Fruit fly (Drosophila melanogaster) S2 (cell line): ENCODE measurements around the gene verm.

ENCODE experiments used
- CG8478 ChIP-seq: fragments of >200 bp; optimal IDR thresholded peaks from 2 replicates; lab custom pipeline; 2018
- CTCF ChIP-seq, 2 experiments: fragments of >200 bp; optimal IDR thresholded peaks; 2 replicates each; lab custom pipeline; 2018

The verm gene

DNA sequence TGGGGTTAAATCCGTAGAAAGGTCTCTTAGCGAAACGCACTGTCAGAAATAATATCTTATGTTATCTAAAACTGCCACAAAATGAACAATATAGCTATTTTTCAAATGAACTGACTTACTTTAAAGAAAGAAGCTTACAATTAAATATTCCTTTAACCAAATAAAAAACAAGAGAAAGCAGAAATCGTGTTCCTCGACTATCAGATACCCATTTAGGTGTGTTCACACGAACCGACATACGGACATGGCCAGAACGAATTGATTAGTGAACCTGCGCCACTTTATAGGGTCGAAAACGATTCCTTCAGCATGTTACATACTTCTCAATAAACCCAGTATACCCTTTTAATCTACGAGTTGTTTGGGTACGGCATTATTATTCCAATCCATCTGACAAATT lies 11.5 kb downstream of the verm start:
- TF ChIP-seq CTCF (optimal IDR thresholded peaks at IDR 0.05; lab: Kevin White, UChicago) = no peak
- no peak for TF ChIP-seq CG8478 (lab: Kevin White, UChicago)

DNA sequence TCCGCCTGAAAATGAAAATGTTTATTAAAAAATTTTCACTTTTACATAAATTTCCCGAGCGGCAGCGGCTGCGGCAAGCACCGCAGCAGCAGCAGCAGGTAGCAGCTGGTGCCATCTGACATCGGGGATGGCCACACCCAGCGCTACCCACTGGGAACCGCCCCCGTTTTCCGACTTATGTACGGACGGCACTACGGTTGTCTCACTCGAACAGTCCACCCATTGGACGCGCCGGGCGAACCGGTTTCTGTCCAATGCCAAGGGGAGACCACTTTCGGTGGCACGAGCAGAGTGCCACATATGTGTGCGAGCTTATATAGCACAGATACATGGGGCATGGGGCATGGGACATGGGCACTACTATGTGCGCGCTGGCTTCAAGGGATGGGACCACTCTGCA lies 12.2 kb downstream of the verm start:
- no peak for TF ChIP-seq CG8478 (lab: Kevin White, UChicago)
- no peak for TF ChIP-seq CTCF (optimal IDR thresholded peaks at IDR 0.05; lab: Kevin White, UChicago)

DNA sequence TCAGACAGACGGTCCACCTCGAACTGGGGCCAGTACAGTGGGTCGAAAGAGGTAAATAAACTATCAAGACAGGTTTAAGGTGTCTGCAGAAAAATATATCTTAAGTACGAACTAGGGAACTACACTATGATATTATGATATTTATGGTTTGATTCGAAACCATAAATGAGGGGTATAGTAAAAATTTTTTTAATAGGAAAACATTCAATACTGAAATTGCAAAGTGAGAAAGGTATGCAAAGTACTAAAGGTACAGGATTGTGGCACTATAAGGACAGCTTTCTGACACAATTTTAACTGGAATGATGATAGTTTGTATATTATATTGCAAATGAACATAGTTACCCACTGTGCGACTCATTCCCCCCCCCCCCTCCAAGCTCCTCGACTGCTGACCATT lies 19.0 kb downstream of the verm start:
- TF ChIP-seq CTCF (optimal IDR thresholded peaks at IDR 0.05; lab: Kevin White, UChicago) = no peak
- TF ChIP-seq CG8478 (lab: Kevin White, UChicago) = no peak

DNA sequence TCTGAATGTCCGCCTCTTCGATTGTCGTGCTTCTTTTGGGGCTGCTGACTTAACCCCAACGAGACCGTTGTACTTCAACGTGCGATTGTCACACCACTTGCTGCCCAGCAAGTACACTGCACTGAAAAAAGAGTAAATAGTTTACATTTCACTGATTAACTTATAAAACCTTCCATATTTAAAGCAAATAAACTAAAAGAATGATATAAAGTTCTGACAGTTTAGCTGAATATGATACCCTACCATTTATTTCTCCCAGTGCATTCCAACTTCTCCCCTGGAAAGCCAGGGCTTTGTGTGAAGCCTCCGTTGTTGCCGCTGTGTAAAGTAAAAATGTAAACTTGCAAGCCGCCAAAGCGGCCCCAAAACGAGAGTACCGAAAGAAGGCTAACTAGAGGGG lies 20.7 kb downstream of the verm start:
- TF ChIP-seq CG8478 (lab: Kevin White, UChicago) = no peak
- no peak for TF ChIP-seq CTCF (optimal IDR thresholded peaks at IDR 0.05; lab: Kevin White, UChicago)

DNA sequence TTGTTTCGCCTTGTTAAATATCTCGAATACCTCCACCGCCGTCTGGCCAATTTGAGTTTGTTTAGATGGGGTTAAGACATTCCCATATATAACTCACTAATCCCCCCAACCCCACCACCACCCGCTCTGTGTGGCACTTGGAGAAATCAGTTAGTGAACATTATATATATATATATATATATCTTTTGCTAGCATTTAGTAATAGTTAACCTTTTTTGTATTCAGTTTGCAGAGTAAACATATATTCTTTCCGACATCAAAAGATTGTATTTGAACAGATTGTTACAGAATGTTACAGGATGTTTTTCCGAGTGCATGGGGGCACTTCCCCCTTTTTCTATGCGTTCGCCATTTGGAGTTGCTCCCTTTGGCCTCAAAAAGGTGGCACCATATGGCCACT lies 24.6 kb downstream of the verm start:
- TF ChIP-seq CTCF (optimal IDR thresholded peaks at IDR 0.05; lab: Kevin White, UChicago) (no peak), CG8478 (lab: Kevin White, UChicago) (no peak)

DNA sequence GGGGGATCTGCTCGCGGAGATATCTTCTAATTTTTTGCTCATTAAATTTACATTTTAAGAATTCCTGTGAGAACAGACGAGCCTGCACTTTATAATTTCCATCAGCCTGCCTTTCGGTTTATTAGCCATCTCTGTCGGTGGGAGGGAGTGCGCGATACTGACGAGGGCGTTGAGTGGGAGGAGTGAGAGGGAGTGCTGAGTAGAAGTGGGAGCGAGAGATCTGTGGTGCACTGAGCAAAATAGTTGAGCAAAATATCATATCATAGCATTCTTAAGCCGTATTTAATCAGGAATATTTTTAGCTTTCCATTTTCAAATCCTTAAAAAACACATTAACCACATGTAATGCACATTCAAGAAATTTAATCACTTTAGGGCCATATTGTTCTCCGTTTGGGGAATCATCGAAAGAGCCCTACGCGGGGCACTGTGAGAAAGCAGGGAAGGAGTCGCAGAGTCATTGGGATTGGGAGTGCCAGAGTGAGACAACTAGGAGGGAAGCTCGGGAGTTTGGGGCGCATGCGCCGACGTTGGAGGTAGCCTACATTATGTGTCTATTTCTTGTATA lies 29.9 kb downstream of the verm start:
- TF ChIP-seq CTCF (optimal IDR thresholded peaks at IDR 0.05; lab: Kevin White, UChicago) = no peak
- TF ChIP-seq CG8478 (lab: Kevin White, UChicago) = no peak

DNA sequence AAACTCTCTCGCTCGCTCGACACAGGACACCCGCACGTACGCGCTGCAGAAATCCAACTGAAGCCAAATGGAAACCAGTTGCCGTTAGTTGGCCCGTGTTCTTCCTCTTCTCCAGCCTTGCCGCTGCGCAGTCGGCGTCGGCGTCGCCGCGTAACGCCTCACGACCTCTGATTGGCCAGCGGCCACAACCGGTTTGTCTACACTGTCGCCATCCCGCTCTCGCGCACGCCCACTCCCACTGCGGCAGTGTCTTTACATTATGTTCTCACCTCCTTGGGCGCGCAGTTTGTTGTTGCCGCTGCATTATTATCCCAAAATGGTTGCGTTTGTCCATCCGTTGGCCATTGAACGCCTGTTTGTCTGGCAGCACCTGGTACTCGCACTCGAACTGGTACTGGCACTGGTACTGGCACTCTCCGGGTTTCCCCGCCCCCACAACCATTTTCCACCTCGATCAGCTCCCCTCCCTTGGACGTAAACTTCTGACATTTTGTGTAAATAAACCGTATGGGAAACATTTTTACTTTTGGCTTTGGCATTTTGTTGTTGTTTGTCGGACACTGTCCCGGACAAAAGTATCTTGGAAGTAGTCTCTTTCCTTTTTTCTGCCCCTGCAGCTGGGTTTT lies 31.3 kb downstream of the verm start, which contains the start of gene tey:
Gene tey (minus strand): TSS at position 500 of the 626 bp plus-strand sequence.
- TF ChIP-seq CG8478 (lab: Kevin White, UChicago) (no peak), CTCF (optimal IDR thresholded peaks at IDR 0.05; lab: Kevin White, UChicago) (no peak)

DNA sequence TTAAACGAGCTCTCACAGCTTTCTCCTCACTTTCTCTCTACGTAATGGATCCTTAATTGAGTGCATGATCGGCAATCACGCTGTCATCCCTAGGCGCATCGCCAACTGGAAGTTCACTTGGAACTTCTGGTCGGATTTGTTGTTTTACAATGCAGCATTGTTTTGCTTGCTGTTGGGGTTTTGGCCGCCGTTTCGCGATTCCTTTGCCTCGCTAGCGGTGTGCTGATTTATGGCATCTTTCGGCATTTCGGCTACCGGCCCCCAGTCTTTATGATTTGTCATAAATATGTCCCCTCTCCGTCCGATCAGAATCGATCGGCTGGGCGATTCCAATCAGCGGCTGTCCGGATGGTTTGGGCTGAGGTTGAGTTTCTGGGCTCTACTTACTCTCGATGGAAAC lies 32.2 kb downstream of the verm start:
- TF ChIP-seq CTCF (optimal IDR thresholded peaks at IDR 0.05; lab: Kevin White, UChicago) (no peak), CG8478 (lab: Kevin White, UChicago) (no peak)

DNA sequence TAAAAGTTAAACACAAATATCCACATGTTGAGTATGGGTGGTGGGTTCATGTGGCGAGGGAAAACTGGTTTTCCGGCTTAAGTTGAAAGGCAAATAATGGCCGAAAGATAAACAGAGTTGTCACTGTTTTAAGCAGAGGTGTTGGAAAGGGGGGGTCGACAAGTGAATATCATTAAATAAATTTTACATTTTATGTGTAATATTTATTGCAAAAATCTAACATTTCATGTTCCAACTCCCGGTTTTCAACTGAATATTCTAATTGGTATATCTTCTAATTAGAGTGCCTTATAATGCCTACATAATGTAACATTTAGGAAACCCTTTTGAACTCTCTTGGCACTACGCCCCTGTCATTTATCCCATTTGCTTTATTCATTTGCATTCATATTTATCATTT lies 39.1 kb downstream of the verm start:
- TF ChIP-seq CTCF (optimal IDR thresholded peaks at IDR 0.05; lab: Kevin White, UChicago) (no peak), CG8478 (lab: Kevin White, UChicago) (no peak)

DNA sequence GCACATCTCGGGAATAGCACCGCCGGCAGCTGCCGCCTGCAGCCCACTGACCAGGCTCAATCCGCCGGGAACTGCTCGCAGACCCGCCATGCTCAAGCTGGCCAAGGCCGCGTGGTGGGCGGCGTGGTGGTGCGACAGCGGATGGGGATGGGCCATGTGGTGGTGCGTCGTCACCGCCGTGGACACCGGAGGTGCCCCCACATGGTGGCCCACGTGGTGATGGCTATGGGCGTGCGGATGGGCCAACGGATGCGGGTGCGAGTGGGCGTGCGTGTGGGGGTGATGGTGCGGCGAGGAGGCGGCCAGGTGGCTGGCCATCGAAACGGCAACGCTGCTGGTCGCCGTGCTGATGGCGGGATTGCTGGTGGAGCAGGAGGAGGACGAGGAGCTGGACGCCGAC lies 41.6 kb downstream of the verm start:
- TF ChIP-seq CTCF (optimal IDR thresholded peaks at IDR 0.05; lab: Kevin White, UChicago) (no peak), CG8478 (lab: Kevin White, UChicago) (no peak)

DNA sequence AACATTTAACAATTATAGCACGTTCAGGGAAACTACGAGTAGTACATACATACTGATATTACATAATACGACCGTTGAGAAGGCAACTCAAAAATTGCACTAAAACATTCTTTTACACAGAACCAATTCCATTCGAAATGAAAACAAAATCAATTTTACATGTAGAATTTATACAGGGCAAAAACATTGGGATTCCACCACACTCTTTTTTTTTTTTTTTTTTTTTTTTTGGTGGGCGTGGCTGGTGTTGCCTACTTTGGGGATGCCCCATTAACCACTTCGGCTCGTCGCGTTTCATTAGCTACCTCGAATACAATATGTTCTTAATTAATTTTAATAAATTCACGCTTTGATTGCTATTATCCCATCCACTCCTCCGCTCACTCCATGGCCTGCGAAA lies 44.5 kb downstream of the verm start:
- TF ChIP-seq CG8478 (lab: Kevin White, UChicago) (no peak), CTCF (optimal IDR thresholded peaks at IDR 0.05; lab: Kevin White, UChicago) (peak in 1 of 2 experiments; percentile 52)

DNA sequence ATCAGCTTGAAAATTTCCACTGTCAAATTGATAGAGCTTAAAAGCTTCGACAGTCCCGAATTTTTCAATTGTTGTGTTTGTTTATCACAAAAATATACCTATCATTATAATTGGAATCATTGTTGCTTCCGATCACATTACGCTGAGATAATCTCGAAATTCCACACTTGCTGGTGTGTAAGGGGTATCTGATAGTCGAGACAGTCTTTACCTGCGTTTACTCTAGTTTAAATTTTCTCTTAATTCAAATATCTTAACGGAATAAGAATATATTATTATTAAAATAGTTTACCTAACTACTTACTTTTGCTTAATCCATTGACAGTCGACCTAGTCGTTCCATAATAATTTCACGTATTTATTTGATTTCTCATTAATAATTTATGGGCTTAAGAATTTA lies 44.9 kb downstream of the verm start:
- TF ChIP-seq CTCF (optimal IDR thresholded peaks at IDR 0.05; lab: Kevin White, UChicago) (no peak), CG8478 (lab: Kevin White, UChicago) (no peak)

DNA sequence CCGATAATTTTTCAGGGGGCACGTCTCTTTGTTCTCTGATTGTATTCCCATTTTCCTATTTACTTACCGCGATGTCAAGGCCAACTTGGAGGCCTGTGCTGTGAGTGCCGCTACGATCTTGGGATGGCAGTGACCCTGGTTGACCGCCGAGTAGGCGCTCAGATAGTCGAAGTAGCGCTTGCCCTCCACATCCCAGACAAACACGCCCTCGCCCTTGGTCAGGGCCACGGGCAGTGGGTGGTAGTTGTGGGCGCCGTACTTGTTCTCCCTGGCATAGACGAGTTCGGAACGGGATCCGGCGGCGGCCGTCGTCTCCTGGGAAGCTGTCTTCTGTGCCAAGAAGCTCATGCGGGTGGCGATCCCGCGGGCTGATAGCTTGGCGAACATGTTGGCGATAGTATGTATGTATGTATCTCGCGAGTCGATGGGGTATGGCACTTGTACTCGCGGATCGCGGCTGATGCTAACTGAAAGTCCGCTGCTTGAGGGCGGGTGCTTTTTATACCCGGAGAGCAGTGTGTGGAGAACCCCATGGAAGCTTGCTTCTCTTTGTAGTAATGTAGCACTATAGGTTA lies 45.6 kb downstream of the verm start, which contains the start of gene Oat:
Gene Oat (minus strand): TSS at position 478 of the 575 bp plus-strand sequence.
- TF ChIP-seq CTCF (optimal IDR thresholded peaks at IDR 0.05; lab: Kevin White, UChicago) (no peak), CG8478 (lab: Kevin White, UChicago) (no peak)

DNA sequence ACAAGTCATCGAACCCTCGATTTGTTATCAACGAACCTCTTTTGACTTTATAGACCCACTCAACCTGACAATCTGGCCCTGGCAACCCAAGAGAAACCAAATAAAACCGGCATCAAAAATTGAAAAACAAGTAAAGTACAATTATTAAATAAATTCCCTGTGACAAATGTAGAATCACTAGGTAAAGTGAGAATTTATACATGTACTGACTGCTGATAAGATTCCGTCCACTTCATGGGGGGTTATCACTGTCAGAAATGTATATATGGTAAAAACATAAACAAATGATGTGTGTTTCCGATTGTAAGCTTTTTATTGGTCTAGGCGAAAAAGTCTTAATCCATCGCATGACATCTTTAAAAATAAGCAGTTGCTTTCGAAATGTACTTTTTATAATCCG lies 46.4 kb downstream of the verm start:
- TF ChIP-seq CG8478 (lab: Kevin White, UChicago) (no peak), CTCF (optimal IDR thresholded peaks at IDR 0.05; lab: Kevin White, UChicago) (no peak)

DNA sequence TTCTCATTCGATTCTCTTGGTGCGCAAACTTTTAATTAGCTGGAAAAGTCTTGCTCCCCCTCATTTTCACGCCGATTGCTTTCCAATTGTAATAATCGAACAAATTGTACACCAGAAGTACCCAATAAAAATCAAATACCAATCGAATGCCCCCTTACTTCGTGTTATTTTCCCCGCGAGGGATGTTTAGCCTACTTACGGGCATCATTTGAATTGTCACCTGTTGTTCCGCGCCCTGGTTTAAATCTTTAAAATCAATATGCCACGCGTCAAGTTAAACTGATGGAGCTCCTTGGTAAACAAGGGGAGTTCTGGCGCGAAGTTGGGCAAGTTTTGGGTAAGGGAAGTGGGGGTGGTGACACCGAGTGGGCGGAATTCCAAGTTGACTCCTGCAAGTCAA lies 48.8 kb downstream of the verm start:
- TF ChIP-seq CG8478 (lab: Kevin White, UChicago) (no peak), CTCF (optimal IDR thresholded peaks at IDR 0.05; lab: Kevin White, UChicago) (no peak)
